Worm (Caenorhabditis elegans): ENCODE data around the gene Y67D8A.2.
"Not testable (repeated sequence)": the region's sequence is repeated elsewhere in the genome, so short reads cannot be mapped to it uniquely, and the experiment has no call there.

Y67D8A.2 gene

DNA sequence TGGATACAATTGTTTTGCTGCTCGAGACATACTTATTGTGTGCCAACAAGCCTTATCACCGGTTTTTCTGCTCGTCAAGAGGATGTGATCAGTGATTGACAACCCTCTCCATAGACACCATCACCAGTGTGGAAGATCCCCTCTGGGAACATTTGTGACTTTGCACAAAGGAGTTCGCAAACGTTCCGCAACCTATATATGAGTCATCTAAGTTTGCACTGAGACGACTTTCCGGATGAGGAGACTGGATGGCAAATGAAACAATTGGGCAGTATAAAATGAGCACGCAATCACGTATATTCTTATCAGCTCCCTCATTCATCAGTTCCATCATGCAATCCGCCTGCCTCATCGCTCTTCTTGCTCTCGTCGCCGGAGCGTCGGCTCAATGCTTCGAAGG, 78.3 kb downstream of the Y67D8A.2 start, which contains the start of gene W08E12.5:
W08E12.5 (plus strand) TSS at position 301 of the 400 bp plus-strand sequence.
- TF ChIP-seq fkh-4 (tag; optimal IDR thresholded peaks at IDR 0.05; ENCODE audit: borderline replicate concordance) (no peak), ama-1 (optimal IDR thresholded peaks at IDR 0.05) (no peak), vab-15 (tag; optimal IDR thresholded peaks at IDR 0.05) (no peak), tbx-2 (tag; optimal IDR thresholded peaks at IDR 0.05) (no peak), zip-4 (GFP tag; optimal IDR thresholded peaks at IDR 0.05) (no peak), efl-1 (optimal IDR thresholded peaks at IDR 0.05) (no peak), efl-1 (GFP tag; optimal IDR thresholded peaks at IDR 0.05 in 1 of 2) (peak in 1 of 2 experiments; percentile 50), nhr-47 (tag; optimal IDR thresholded peaks at IDR 0.05) (no peak)

DNA sequence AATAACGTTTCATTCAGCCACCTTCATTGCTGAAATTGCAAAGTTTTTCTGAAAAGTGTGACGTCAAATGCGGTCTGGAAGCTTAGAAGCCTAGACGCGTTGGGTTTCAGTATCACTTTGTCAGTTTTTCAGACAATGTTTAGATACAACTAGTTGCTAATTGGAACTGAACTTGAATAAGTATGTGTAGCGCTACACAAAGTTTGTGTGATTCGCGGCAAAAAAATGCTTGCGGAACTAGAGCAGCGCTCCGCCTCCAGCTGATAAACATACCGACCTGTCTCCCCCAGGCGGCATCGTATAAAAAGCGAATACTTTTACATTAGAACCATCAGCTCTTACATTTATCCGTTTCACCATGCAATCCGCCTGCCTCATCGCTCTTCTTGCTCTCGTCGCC, 79.8 kb downstream of the Y67D8A.2 start, which contains the start of gene W08E12.4:
W08E12.4 (plus strand) TSS at position 301 of the 400 bp plus-strand sequence.
- not testable (repeated sequence) for TF ChIP-seq isw-1 (GFP tag; IDR thresholded peaks at IDR 0.05); lin-15B (tag; optimal IDR thresholded peaks at IDR 0.05); lin-39 (tag; optimal IDR thresholded peaks at IDR 0.05)
